Worm (Caenorhabditis elegans): ENCODE results near the gene C25F9.5.

Gene C25F9.5

DNA sequence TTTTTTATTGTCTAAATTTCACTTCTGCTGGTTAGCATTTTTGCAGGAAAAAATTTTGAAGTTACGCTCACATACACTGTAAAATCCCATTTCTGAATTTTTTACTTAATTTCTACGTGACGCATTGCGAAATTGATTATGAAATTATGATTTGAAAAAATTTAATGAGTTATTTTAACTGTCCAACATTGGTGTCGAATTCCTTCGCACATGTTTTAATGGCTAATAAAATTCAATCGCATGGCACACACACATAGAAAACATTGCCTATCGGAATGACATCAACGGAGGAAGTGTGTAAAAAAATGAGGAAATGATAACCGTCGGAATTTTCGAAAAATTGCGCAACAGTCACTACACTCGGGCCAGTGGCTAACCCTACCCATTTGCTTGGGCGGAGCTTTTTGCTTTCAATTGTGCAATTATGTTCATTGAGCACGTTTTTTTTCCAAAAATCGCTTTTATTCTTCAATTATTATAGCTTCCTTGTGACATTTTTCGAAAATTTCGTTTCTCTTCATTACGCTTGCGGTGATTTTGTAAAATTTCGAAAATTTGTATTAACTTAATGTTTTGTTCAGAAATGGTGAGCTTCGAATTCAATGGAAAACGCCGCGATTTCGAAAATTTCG lies 23.3 kb upstream of the C25F9.5 start, which contains the start of gene C25F9.16:
Gene C25F9.16 (plus strand): TSS at position 582 of the 632 bp plus-strand sequence.
- TF ChIP-seq elt-1 (tag; optimal IDR thresholded peaks at IDR 0.05; ENCODE audit: borderline replicate concordance, insufficient read depth) = no peak
- TF ChIP-seq cnd-1 (tag; optimal IDR thresholded peaks at IDR 0.05) = no peak
- TF ChIP-seq zip-8 (tag; optimal IDR thresholded peaks at IDR 0.05) = peak; percentile 29
- no peak for TF ChIP-seq ztf-11 (tag; optimal IDR thresholded peaks at IDR 0.05)

DNA sequence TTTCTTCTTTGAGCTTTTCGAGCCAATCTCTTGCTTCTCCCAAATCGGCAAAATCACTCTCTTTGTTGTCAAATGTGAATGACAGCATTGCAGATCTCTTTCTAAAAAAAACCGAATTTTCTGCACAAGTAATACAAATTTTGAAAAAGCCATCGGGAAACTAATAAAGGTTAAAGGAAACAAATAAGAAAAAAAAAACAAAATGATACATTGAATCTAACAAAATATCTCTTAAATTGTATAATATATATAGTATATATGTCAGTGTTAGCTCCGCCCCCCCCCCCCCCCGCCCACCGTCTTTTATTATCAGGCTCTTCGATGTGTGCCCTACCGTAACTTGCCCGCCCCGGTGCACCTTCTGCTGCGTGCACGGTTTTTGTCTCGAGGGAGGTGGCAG lies 22.3 kb upstream of the C25F9.5 start, which contains the start of gene C25F9.11:
Gene C25F9.11 (minus strand): TSS at position 101 of the 400 bp plus-strand sequence.
- TF ChIP-seq lin-32 (GFP tag; optimal IDR thresholded peaks at IDR 0.05) (no peak), ces-1 (GFP tag; optimal IDR thresholded peaks at IDR 0.05) (no peak), unc-120 (tag; optimal IDR thresholded peaks at IDR 0.05; ENCODE audit: poor library complexity, severe bottlenecking) (no peak)

DNA sequence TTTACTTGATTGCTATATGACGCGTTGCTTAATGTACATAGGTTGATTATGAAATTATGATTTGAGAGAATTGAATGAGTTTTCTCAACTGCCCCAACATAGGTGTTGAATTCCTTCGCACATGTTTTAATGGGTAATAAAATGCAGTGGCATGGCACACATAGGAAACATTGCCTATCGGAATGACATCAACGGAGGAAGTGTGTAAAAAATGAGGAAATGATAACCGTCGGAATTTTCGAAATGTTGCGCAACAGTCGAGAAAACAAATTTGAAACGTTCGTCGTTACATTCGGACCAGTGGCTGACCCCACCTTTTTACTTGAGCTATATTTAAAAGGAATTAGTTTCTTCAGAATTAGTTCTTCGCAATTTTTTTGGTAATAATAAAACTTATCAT lies 21.4 kb upstream of the C25F9.5 start:
- TF ChIP-seq tbx-8 (GFP tag; optimal IDR thresholded peaks at IDR 0.05) (no peak), nhr-237 (tag; optimal IDR thresholded peaks at IDR 0.05) (no peak), nhr-76 (tag; optimal IDR thresholded peaks at IDR 0.05) (no peak), elt-3 (tag; optimal IDR thresholded peaks at IDR 0.05) (no peak), nhr-2 (tag; optimal IDR thresholded peaks at IDR 0.05) (no peak)

DNA sequence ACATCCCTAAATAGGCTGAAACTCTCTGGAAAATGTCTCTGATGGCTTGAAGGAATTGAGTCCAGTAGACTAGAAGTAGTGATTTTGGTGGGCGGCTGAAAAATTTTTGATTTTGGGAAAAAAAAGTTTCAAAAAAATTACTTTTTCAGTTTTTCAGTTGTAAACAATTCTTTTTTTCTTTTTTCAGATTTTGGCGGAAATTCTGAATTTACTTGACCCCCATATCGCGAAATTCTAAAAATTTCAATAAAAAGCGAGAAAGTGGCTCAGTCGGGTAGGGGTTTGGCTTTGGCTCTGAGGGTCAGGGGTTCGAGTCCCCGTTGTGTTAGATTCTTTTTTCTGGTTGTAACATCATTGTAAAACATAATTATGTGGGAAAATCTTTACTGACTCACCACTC lies 20.4 kb upstream of the C25F9.5 start, which contains the start of gene srw-85:
Gene srw-85 (minus strand): TSS at position 101 of the 400 bp plus-strand sequence.
- TF ChIP-seq nhr-237 (tag; optimal IDR thresholded peaks at IDR 0.05) (no peak), ceh-83 (GFP tag; optimal IDR thresholded peaks at IDR 0.05) (no peak)

DNA sequence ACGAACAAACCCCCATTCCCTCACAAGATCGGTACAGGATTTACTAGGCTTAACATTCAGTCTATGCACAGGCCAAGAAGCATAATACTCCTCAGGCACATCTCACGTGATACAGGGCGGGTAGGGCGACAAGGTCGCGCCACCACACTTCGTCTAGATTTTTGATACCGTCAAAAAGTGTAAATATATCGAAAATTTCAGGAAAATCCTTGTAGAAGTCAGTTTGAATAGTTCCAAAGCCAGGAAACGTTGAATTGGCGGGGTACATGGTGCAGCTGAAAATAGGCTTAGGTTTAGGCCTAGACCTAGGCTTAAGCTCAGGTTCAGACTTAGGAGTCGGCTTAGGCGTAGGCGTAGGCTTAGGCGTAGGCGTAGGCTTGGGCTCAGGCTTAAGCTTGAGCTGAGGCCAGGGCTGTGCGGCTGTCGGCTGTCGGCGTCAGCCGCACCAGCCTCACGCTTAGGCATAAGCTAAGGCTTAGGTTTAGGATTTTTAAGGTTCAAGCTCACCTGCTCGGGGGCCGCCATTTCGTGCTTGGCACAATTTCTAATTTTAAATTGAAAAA lies 19.8 kb upstream of the C25F9.5 start:
- TF ChIP-seq ham-2 (GFP tag; optimal IDR thresholded peaks at IDR 0.05) = peak; percentile 65
- no peak for TF ChIP-seq lsy-2 (tag; optimal IDR thresholded peaks at IDR 0.05)
- no peak for TF ChIP-seq elt-3 (tag; optimal IDR thresholded peaks at IDR 0.05)
- TF ChIP-seq sptf-1 (tag; optimal IDR thresholded peaks at IDR 0.05) = peak; percentile 72
- peak; percentile 50 for TF ChIP-seq drap-1 (GFP tag; optimal IDR thresholded peaks at IDR 0.05)
- TF ChIP-seq hlh-1 (tag; optimal IDR thresholded peaks at IDR 0.05) = no peak
- peak; percentile 25 for TF ChIP-seq sem-2 (GFP tag; optimal IDR thresholded peaks at IDR 0.05)

DNA sequence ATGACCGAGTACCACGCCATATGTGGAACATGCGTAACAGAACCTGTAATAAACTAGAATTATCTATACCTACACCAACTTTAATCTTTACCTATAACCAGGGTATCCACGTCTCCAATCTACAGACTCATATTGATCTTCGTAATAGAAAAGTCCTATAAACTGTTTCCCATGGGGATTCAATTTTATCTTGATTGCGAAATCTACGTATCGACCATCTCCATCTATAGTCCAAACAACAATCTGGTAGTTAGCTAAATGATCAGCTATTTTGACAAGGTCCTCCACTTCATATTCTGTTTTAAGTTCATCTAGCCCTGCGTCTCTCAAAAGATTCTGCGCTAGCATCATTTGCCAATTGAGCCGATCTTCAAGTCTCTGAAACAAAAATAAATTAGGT lies 18.9 kb upstream of the C25F9.5 start:
- TF ChIP-seq mab-5 (tag; optimal IDR thresholded peaks at IDR 0.05) (no peak), unc-62 (GFP tag; optimal IDR thresholded peaks at IDR 0.05) (no peak), ham-2 (GFP tag; optimal IDR thresholded peaks at IDR 0.05) (peak; percentile 94), elt-1 (tag; optimal IDR thresholded peaks at IDR 0.05; ENCODE audit: borderline replicate concordance, insufficient read depth) (peak; percentile 98), pha-4 (tag; optimal IDR thresholded peaks at IDR 0.05) (no peak), nhr-12 (tag; optimal IDR thresholded peaks at IDR 0.05) (no peak)

DNA sequence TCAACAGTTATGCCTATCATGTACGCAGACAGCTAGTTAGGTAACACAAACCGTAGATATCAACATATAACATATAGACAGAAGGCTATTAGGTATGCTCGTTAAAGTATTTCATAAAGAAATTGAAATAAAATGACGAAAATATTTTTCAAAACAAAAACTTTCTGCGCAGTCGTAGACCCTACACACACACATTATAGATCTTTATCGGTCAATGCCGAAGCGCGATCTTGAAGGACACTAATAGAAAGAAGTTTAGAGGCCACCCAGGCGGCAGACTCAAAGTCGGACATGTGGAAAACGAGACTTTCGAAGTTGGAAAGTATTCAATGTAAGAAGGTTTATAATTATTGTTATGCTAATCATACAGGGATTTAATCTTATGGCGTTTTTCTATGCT lies 18.3 kb upstream of the C25F9.5 start:
- TF ChIP-seq elt-1 (tag; optimal IDR thresholded peaks at IDR 0.05; ENCODE audit: borderline replicate concordance, insufficient read depth) (peak; percentile 60), unc-62 (GFP tag; optimal IDR thresholded peaks at IDR 0.05) (no peak), nhr-76 (tag; optimal IDR thresholded peaks at IDR 0.05) (no peak), nhr-12 (tag; optimal IDR thresholded peaks at IDR 0.05) (no peak), ham-2 (GFP tag; optimal IDR thresholded peaks at IDR 0.05) (peak; percentile 71), ces-1 (GFP tag; optimal IDR thresholded peaks at IDR 0.05) (no peak), blmp-1 (tag; optimal IDR thresholded peaks at IDR 0.05) (no peak)

DNA sequence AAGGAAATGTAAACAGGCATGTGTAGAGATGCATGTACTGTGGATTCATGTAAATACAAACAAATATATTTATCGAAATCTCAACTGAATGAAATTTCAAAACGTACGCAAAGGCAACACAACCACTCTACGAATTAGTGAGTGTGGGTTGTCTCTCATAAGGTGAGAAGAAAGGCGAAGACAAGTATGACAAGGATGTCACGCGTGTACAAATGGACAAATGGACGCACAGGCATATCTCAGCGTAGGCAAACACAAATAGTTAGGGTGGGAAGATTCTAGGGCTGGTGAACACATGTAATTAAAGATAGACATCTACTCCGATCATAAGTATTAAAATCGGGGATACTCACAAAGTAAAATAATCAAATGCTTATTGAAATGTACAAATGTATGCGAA lies 17.4 kb upstream of the C25F9.5 start:
- no peak for TF ChIP-seq ham-2 (GFP tag; optimal IDR thresholded peaks at IDR 0.05)
- TF ChIP-seq sptf-1 (tag; optimal IDR thresholded peaks at IDR 0.05) = no peak
- TF ChIP-seq ceh-43 (GFP tag; optimal IDR thresholded peaks at IDR 0.05) = no peak
- TF ChIP-seq M03D4.4 (tag; optimal IDR thresholded peaks at IDR 0.05) = no peak
- no peak for TF ChIP-seq lin-32 (GFP tag; optimal IDR thresholded peaks at IDR 0.05)
- TF ChIP-seq mep-1 (tag; optimal IDR thresholded peaks at IDR 0.05) = no peak
- no peak for TF ChIP-seq ceh-39 (tag; optimal IDR thresholded peaks at IDR 0.05)
- TF ChIP-seq hlh-1 (tag; optimal IDR thresholded peaks at IDR 0.05) = no peak
- no peak for TF ChIP-seq mls-2 (tag; optimal IDR thresholded peaks at IDR 0.05)
- no peak for TF ChIP-seq flh-1 (GFP tag; optimal IDR thresholded peaks at IDR 0.05)
- no peak for TF ChIP-seq drap-1 (GFP tag; optimal IDR thresholded peaks at IDR 0.05)

All from whole organism, mixed stage, embryonic.